Fruit fly (Drosophila melanogaster) whole organism, adult: ENCODE results near the gene Pmi.

Source experiments
- CG33017 ChIP-seq: fragments of 200-800 bp; sonication (Bioruptor generic); optimal IDR thresholded peaks from 2 replicates; lab custom pipeline; 2018; ENCODE audit warnings: missing biosample characterization, mild to moderate bottlenecking, missing genetic modification characterization, moderate library complexity
- CG7101 ChIP-seq: fragments of 200-800 bp; sonication (Bioruptor generic); optimal IDR thresholded peaks from 2 replicates; lab custom pipeline; 2018; ENCODE audit warnings: missing biosample characterization, mild to moderate bottlenecking, missing genetic modification characterization, moderate library complexity
- Mnt ChIP-seq: fragments of 200-800 bp; sonication (Bioruptor generic); optimal IDR thresholded peaks from 2 replicates; lab custom pipeline; 2016; ENCODE audit warnings: missing biosample characterization, mild to moderate bottlenecking, missing genetic modification characterization
- cic ChIP-seq: fragments of 200-800 bp; sonication (Bioruptor generic); optimal IDR thresholded peaks from 2 replicates; lab custom pipeline; 2017; ENCODE audit warnings: missing biosample characterization, mild to moderate bottlenecking, missing genetic modification characterization, moderate library complexity
- kay ChIP-seq: fragments of 200-800 bp; sonication (Bioruptor generic); peaks from one replicate; lab custom pipeline; 2016; ENCODE audit warnings: missing biosample characterization, missing genetic modification characterization, borderline replicate concordance
- ovo ChIP-seq: fragments of 200-800 bp; sonication (Bioruptor generic); optimal IDR thresholded peaks from 2 replicates; lab custom pipeline; 2016; ENCODE audit warnings: missing biosample characterization, missing genetic modification characterization
- tj ChIP-seq: fragments of 200-800 bp; sonication (Bioruptor generic); optimal IDR thresholded peaks from 3 replicates; lab custom pipeline; 2017; ENCODE audit warnings: missing biosample characterization, mild to moderate bottlenecking, missing genetic modification characterization, moderate library complexity

DNA sequence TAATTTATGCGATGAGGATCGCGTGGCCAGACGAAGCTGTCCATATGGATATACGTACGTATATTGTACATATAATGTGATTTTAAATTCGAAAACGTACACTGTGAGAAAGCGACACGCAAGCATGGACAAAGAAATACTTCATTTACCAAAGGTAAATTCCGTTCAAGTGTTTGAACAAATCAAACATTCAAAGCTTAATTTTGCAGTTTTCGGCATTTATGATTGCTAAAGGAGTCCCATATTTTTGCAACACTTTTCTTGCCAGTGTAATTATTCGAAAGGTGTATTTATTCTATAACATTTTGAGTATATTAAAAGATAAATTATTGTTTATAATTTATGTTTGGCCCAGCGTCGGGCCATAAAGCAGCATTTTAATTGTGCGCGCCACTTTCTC, 39.5 kb downstream of the Pmi start:
- no peak for TF ChIP-seq ovo (GFP tag; lab: Kevin White, UChicago)
- no peak for TF ChIP-seq tj (GFP tag; lab: Kevin White, UChicago)
- TF ChIP-seq CG33017 (tag; lab: Kevin White, UChicago): no peak
- no peak for TF ChIP-seq CG7101 (tag; lab: Kevin White, UChicago)
- TF ChIP-seq kay (GFP tag; lab: Kevin White, UChicago): no peak
- no peak for TF ChIP-seq Mnt (GFP tag; lab: Kevin White, UChicago)
- no peak for TF ChIP-seq cic (GFP tag; lab: Kevin White, UChicago)
